Worm (Caenorhabditis elegans) whole organism, mixed stage, embryonic: ENCODE measurements around the gene C32H11.4.

Experiments
- bed-3 ChIP-seq: fragments of 200-800 bp; sonication (Bioruptor generic); optimal IDR thresholded peaks from 3 replicates; lab custom pipeline; 2018; ENCODE audit warnings: mild to moderate bottlenecking, missing genetic modification characterization, moderate library complexity, missing compliant biosample characterization
- blmp-1 ChIP-seq: fragments of 150-350 bp; optimal IDR thresholded peaks from 2 replicates; lab custom pipeline; 2014; ENCODE audit warnings: missing biosample characterization, missing genetic modification characterization
- ceh-83 ChIP-seq: fragments of 200-800 bp; sonication (Bioruptor generic); optimal IDR thresholded peaks from 2 replicates; lab custom pipeline; 2018; ENCODE audit warnings: mild to moderate bottlenecking, missing genetic modification characterization, missing compliant biosample characterization
- ces-1 ChIP-seq: fragments of 150-350 bp; optimal IDR thresholded peaks from 2 replicates; lab custom pipeline; 2014; ENCODE audit warnings: missing biosample characterization, missing genetic modification reagents, missing genetic modification characterization
- elt-1 ChIP-seq: sonication (generic microtip); optimal IDR thresholded peaks from 2 replicates; lab custom pipeline; 2017; ENCODE audit warnings: missing genetic modification characterization, mild to moderate bottlenecking, missing compliant biosample characterization, antibody characterized with exemption, moderate library complexity, borderline replicate concordance; ENCODE audit not compliant: insufficient read depth
- lsy-2 ChIP-seq: fragments of 150-350 bp; optimal IDR thresholded peaks from 2 replicates; lab custom pipeline; 2014; ENCODE audit warnings: missing biosample characterization, missing genetic modification characterization
- mab-5 ChIP-seq: fragments of 150-350 bp; optimal IDR thresholded peaks from 2 replicates; lab custom pipeline; 2014; ENCODE audit warnings: missing biosample characterization, missing genetic modification characterization
- nhr-76 ChIP-seq: sonication (generic microtip); optimal IDR thresholded peaks from 2 replicates; lab custom pipeline; 2017; ENCODE audit warnings: missing biosample characterization, missing genetic modification characterization
- snpc-4 ChIP-seq: fragments of 150-350 bp; optimal IDR thresholded peaks from 2 replicates; lab custom pipeline; 2014; ENCODE audit warnings: missing biosample characterization, missing genetic modification characterization
- unc-39 ChIP-seq: fragments of 150-350 bp; optimal IDR thresholded peaks from 2 replicates; lab custom pipeline; 2014; ENCODE audit warnings: missing biosample characterization, missing genetic modification characterization
- unc-62 ChIP-seq: fragments of 150-350 bp; optimal IDR thresholded peaks from 2 replicates; lab custom pipeline; 2014; ENCODE audit warnings: missing biosample characterization, missing genetic modification reagents, missing genetic modification characterization

- no peak for TF ChIP-seq unc-39
- no peak for TF ChIP-seq blmp-1
- no peak for TF ChIP-seq lsy-2 (tag; lab: Kevin White, UChicago)
- TF ChIP-seq mab-5, result no peak
- TF ChIP-seq snpc-4 (tag; lab: Kevin White, UChicago), result no peak
- TF ChIP-seq nhr-76 (tag; lab: Kevin White, UChicago), result no peak
- no peak for TF ChIP-seq elt-1 (tag; lab: Kevin White, UChicago)
- TF ChIP-seq ceh-83 (GFP tag; lab: Kevin White, UChicago), result no peak
- TF ChIP-seq unc-62 (GFP tag; lab: Kevin White, UChicago), result no peak
- TF ChIP-seq bed-3 (GFP tag; lab: Kevin White, UChicago), result no peak
- TF ChIP-seq ces-1 (GFP tag; lab: Kevin White, UChicago), result no peak
These were observed 49.6 kb upstream of the C32H11.4 start, which contains the start of gene clec-187 for ce11 chrIV:12871445-12871947.
